Fruit fly (Drosophila melanogaster): Measurements from ENCODE around the gene CG4325.

Gene CG4325

DNA sequence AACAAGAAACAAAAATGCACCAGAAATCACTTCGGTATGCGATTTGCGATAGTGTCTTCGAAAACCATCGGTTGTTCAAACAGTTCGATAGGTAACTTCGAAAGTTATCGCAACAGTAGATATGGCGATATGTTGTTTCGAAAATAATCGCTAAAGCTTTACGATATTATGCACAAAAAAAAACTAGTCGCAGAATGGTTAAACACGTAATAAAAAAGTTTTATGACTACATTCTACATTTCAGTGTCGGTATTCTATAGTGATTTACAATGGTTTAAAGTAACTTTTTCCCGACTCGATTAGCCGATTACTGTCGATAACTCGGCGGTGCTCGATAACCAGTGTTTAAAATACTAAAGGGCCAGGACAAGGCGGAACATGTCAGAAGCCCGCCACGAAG lies 21.5 kb upstream of the CG4325 start, which contains the start of gene CG4281 (continued):
- TF ChIP-seq CG14667 (GFP tag; IDR thresholded peaks at IDR 0.05) = no peak
- no peak for TF ChIP-seq br (optimal IDR thresholded peaks at IDR 0.05)
- TF ChIP-seq CG12236 (GFP tag; optimal IDR thresholded peaks at IDR 0.05) = no peak
- peak; percentile 97 for TF ChIP-seq unc-4 (GFP tag; IDR thresholded peaks at IDR 0.05; ENCODE audit: partially characterized antibody)
- no peak for TF ChIP-seq Antp (GFP tag; optimal IDR thresholded peaks at IDR 0.05)
- no peak for TF ChIP-seq Six4 (GFP tag; optimal IDR thresholded peaks at IDR 0.05)
- peak; percentile 82 for TF ChIP-seq Sry-δ (GFP tag; optimal IDR thresholded peaks at IDR 0.05)
- TF ChIP-seq Trl (optimal IDR thresholded peaks at IDR 0.05) = no peak
- TF ChIP-seq Trl (GFP tag; optimal IDR thresholded peaks at IDR 0.05) = no peak
- peak; percentile 44 for TF ChIP-seq HmgZ (tag; optimal IDR thresholded peaks at IDR 0.05)
- TF ChIP-seq CG10321 (GFP tag; IDR thresholded peaks at IDR 0.05) = no peak
- no peak for TF ChIP-seq sens (GFP tag)
- TF ChIP-seq eve (GFP tag; optimal IDR thresholded peaks at IDR 0.05) = no peak
- peak; percentile 80 for TF ChIP-seq CG2116 (GFP tag; optimal IDR thresholded peaks at IDR 0.05)
- TF ChIP-seq esg (GFP tag; conservative IDR thresholded peaks at IDR 0.05) = no peak
- no peak for TF ChIP-seq bab2 (GFP tag; optimal IDR thresholded peaks at IDR 0.05)
- peak; percentile 33 for TF ChIP-seq CG12391 (tag; optimal IDR thresholded peaks at IDR 0.05)
- TF ChIP-seq CG32772 (GFP tag; IDR thresholded peaks at IDR 0.05) = no peak
- no peak for TF ChIP-seq lola (GFP tag; optimal IDR thresholded peaks at IDR 0.05)
- no peak for TF ChIP-seq CG18262 (tag; optimal IDR thresholded peaks at IDR 0.05)
- TF ChIP-seq Myb (GFP tag; optimal IDR thresholded peaks at IDR 0.05) = peak; percentile 32
- no peak for TF ChIP-seq Drgx (GFP tag; IDR thresholded peaks at IDR 0.05)
- TF ChIP-seq CG6854 (GFP tag; optimal IDR thresholded peaks at IDR 0.05) = no peak
- no peak for TF ChIP-seq kah (GFP tag; optimal IDR thresholded peaks at IDR 0.05)
- TF ChIP-seq ro (GFP tag; IDR thresholded peaks at IDR 0.05) = no peak
- no peak for TF ChIP-seq ranshi (GFP tag; IDR thresholded peaks at IDR 0.05)
- 0 out of 2 replicates have a peak, but pooled peaks have one; percentile 21 for TF ChIP-seq CG31441 (GFP tag; IDR thresholded peaks at IDR 0.05)
- peak in 1 of 2 experiments; percentile 3 for TF ChIP-seq Eip74EF (GFP tag; optimal IDR thresholded peaks at IDR 0.05)
- TF ChIP-seq Nf-YA (GFP tag; IDR thresholded peaks at IDR 0.05) = no peak
- no peak for TF ChIP-seq gem (tag; optimal IDR thresholded peaks at IDR 0.05)
- peak; percentile 8 for TF ChIP-seq CG4617 (GFP tag; optimal IDR thresholded peaks at IDR 0.05; ENCODE audit: borderline replicate concordance)
- no peak for TF ChIP-seq HLH54F (GFP tag; optimal IDR thresholded peaks at IDR 0.05)
- no peak for TF ChIP-seq CG11093 (GFP tag; IDR thresholded peaks at IDR 0.05)
- TF ChIP-seq bsh (GFP tag; optimal IDR thresholded peaks at IDR 0.05) = no peak
- TF ChIP-seq Mrtf (GFP tag; IDR thresholded peaks at IDR 0.05) = no peak
- TF ChIP-seq CG6683 (GFP tag; optimal IDR thresholded peaks at IDR 0.05) = no peak
- TF ChIP-seq Hr51 (GFP tag; optimal IDR thresholded peaks at IDR 0.05) = no peak
- TF ChIP-seq pan (optimal IDR thresholded peaks at IDR 0.05) = no peak
- TF ChIP-seq pan (GFP tag; optimal IDR thresholded peaks at IDR 0.05 in 1 of 2, IDR thresholded peaks at IDR 0.05 in 1 of 2) = no peak
- TF ChIP-seq slbo (GFP tag; IDR thresholded peaks at IDR 0.05) = no peak
- TF ChIP-seq otp (GFP tag; IDR thresholded peaks at IDR 0.05) = no peak
- no peak for TF ChIP-seq Xrp1 (GFP tag; IDR thresholded peaks at IDR 0.05)
- peak; percentile 82 for TF ChIP-seq ato (GFP tag; IDR thresholded peaks at IDR 0.05; ENCODE audit: partially characterized antibody)
- TF ChIP-seq CG11695 (GFP tag; IDR thresholded peaks at IDR 0.05) = no peak
- no peak for TF ChIP-seq CG9215 (GFP tag; IDR thresholded peaks at IDR 0.05)
- no peak for TF ChIP-seq NC2β (GFP tag; optimal IDR thresholded peaks at IDR 0.05)
- TF ChIP-seq CG8765 (GFP tag; IDR thresholded peaks at IDR 0.05) = no peak
- TF ChIP-seq CG18619 (GFP tag; optimal IDR thresholded peaks at IDR 0.05) = no peak
- TF ChIP-seq Hmx (GFP tag; optimal IDR thresholded peaks at IDR 0.05) = no peak
- no peak for TF ChIP-seq z (GFP tag; IDR thresholded peaks at IDR 0.05)
- no peak for TF ChIP-seq crc (GFP tag; optimal IDR thresholded peaks at IDR 0.05)
- TF ChIP-seq so (GFP tag; IDR thresholded peaks at IDR 0.05) = no peak
- TF ChIP-seq sim (GFP tag; IDR thresholded peaks at IDR 0.05) = no peak
